Worm (Caenorhabditis elegans) whole organism, L1 larva: ENCODE results near the gene fbxa-208.

Experiments
- C04F5.9 ChIP-seq: sonication (generic microtip); optimal IDR thresholded peaks from 2 replicates; lab custom pipeline; 2016; ENCODE audit warnings: missing genetic modification characterization, missing compliant biosample characterization
- alr-1 ChIP-seq: fragments of 200-800 bp; sonication (Bioruptor generic); optimal IDR thresholded peaks from 2 replicates; lab custom pipeline; 2018; ENCODE audit warnings: borderline replicate concordance, mild to moderate bottlenecking, missing genetic modification characterization, missing compliant biosample characterization
- ceh-88 ChIP-seq: fragments of 200-800 bp; sonication (Bioruptor generic); IDR thresholded peaks from 2 replicates; pipeline ENCODE4 v1.3.6; 2022; ENCODE audit warnings: missing genetic modification characterization, missing compliant biosample characterization
- efl-1 ChIP-seq, 4 experiments: fragments of 150-350 bp; optimal IDR thresholded peaks in 3 of 4; peaks in 1 of 4; 1 replicate in 1 of 4; 2 replicates in 3 of 4; lab custom pipeline; 2014; ENCODE audit warnings: missing biosample characterization in 2 of 4, missing genetic modification characterization in 2 of 4, missing genetic modification reagents in 2 of 4
- elt-2 ChIP-seq: sonication (generic microtip); optimal IDR thresholded peaks from 2 replicates; lab custom pipeline; 2016; ENCODE audit warnings: missing genetic modification characterization, mild to moderate bottlenecking, inconsistent platforms, missing compliant biosample characterization, missing genetic modification reagents
- fkh-10 ChIP-seq: sonication (generic microtip); optimal IDR thresholded peaks from 2 replicates; lab custom pipeline; 2017; ENCODE audit warnings: missing biosample characterization, missing genetic modification reagents, missing genetic modification characterization
- lin-35 ChIP-seq, 2 experiments: fragments of 150-350 bp; optimal IDR thresholded peaks; 2 replicates each; lab custom pipeline; 2014; ENCODE audit warnings: missing biosample characterization in 2 of 2, missing genetic modification characterization in 2 of 2, missing genetic modification reagents in 2 of 2
- nhr-19 ChIP-seq: fragments of 200-800 bp; sonication (Bioruptor generic); conservative IDR thresholded peaks from 2 replicates; pipeline ENCODE4 v1.3.6; 2022; ENCODE audit warnings: missing genetic modification characterization, missing compliant biosample characterization
- nhr-237 ChIP-seq: fragments of 150-350 bp; optimal IDR thresholded peaks from 2 replicates; lab custom pipeline; 2014; ENCODE audit warnings: missing biosample characterization, missing genetic modification characterization
- nhr-84 ChIP-seq: sonication (generic microtip); optimal IDR thresholded peaks from 2 replicates; lab custom pipeline; 2017; ENCODE audit warnings: missing biosample characterization, missing genetic modification characterization
- skn-1 ChIP-seq: fragments of 150-350 bp; optimal IDR thresholded peaks from 2 replicates; lab custom pipeline; 2014; ENCODE audit warnings: missing biosample characterization, missing genetic modification characterization

The fbxa-208 gene

DNA sequence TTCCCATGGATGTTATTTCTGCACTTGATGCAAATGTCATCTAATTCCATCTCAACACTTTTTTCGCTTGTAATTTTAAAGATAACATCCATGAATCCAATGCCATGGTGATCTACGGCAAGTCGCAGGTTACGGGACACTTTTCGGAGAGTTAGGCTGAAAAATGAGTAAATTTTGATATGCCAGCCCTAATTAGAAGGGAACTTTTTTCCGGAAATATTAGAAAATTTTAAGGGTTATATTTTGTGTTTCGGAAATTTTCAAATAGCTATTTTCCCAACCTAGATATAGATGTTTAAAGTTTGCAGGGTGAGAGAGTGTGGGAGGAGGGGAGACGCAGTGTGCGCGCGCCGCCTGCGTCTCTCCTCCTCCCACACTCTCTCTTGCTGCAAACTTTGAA, 50.7 kb downstream of the fbxa-208 start:
- TF ChIP-seq efl-1 (optimal IDR thresholded peaks at IDR 0.05; lab: Kevin White, UChicago) = no peak
- TF ChIP-seq efl-1 (GFP tag; optimal IDR thresholded peaks at IDR 0.05 in 1 of 2; lab: Kevin White, UChicago) = peak in 1 of 2 experiments; percentile 51
- no peak for TF ChIP-seq fkh-10

- no peak for TF ChIP-seq ceh-88 (GFP tag; lab: Robert Waterston, UW)
- 0 out of 2 replicates have a peak, but pooled peaks have one; percentile 3 for TF ChIP-seq nhr-19 (GFP tag; lab: Robert Waterston, UW)
- no peak for TF ChIP-seq lin-35 (GFP tag; optimal IDR thresholded peaks at IDR 0.05; lab: Kevin White, UChicago)
- TF ChIP-seq nhr-237 = no peak
- TF ChIP-seq skn-1 (tag; lab: Kevin White, UChicago) = peak; percentile 59
- no peak for TF ChIP-seq C04F5.9 (tag; lab: Kevin White, UChicago)
- TF ChIP-seq elt-2 (tag; lab: Kevin White, UChicago) = peak; percentile 55
These were observed 51.6 kb downstream of the fbxa-208 start, which contains the start of gene fbxa-79 for ce11 chrIII:1308209-1308608. Gene fbxa-79 (minus strand): TSS chrIII:1308294.

DNA sequence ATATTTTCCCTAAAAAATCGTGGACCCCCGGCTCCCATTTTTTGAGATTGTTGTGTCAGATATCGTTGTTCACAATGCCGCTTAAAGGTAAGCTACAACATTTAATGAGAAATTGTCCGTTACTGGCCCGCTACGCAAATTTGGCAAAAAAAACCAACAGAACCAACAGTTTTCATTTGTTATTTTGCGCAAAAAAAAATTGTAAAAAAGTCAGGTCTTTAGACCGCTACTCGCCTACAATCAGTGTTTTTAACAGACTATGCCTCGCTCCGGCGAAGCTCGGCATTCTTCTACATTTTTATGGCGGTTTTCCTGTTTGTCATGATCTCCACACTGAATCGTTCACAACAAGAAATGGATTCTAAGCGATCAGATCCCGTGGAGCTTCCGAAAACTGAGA, 52.3 kb downstream of the fbxa-208 start, which contains the start of gene Y82E9BL.12:
Gene Y82E9BL.12, plus strand, starts transcription at position 301 of the 400 bp plus-strand sequence.
- no peak for TF ChIP-seq efl-1 (optimal IDR thresholded peaks at IDR 0.05; lab: Kevin White, UChicago)
- peak in 1 of 2 experiments; percentile 6 for TF ChIP-seq efl-1 (GFP tag; optimal IDR thresholded peaks at IDR 0.05 in 1 of 2; lab: Kevin White, UChicago)
- no peak for TF ChIP-seq nhr-84 (tag; lab: Kevin White, UChicago)
- no peak for TF ChIP-seq alr-1 (tag; lab: Kevin White, UChicago)
